Worm (Caenorhabditis elegans): ENCODE results near the gene K06G5.3.

- TF ChIP-seq dpl-1 (GFP tag; optimal IDR thresholded peaks at IDR 0.05): no peak
- TF ChIP-seq spr-3 (GFP tag; optimal IDR thresholded peaks at IDR 0.05): no peak
- no peak for TF ChIP-seq ceh-44 (GFP tag; IDR thresholded peaks at IDR 0.05)
- TF ChIP-seq mdl-1 (tag; optimal IDR thresholded peaks at IDR 0.05): peak in 1 of 2 experiments; percentile 28
- TF ChIP-seq F37D6.2 (tag; optimal IDR thresholded peaks at IDR 0.05): no peak
Observed at ce11 chrX:14214520-14215023, 8.5 kb downstream of the K06G5.3 start, which contains the start of gene K06G5.1.

All from whole organism, L4 larva.